Worm (Caenorhabditis elegans): ENCODE results near the gene ZK328.6.

ZK328.6 gene

DNA sequence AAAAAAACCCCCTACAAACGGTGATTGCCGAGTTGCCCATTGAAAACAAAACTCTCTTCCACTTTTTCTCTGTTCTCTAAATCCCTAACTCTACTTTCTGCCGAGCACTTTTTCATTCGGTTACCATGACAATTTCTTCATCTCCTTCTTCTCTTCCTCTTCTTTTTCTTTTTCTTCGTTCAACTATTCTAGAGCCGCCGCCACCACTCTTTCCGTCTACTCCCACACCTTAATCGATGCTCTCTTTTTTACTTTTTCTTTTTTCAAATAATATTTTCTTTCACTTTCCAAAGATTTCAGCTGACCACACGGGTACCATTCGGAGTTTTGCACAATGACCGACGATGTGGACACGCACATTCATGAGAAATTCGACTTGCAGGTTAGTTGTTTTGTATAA lies 37.2 kb upstream of the ZK328.6 start, which contains the start of gene mapk-15:
mapk-15 (plus strand) TSS at position 301 of the 400 bp plus-strand sequence.
- TF ChIP-seq ceh-28 (tag; optimal IDR thresholded peaks at IDR 0.05) (no peak), nhr-11 (tag; optimal IDR thresholded peaks at IDR 0.05) (no peak), nhr-237 (tag; optimal IDR thresholded peaks at IDR 0.05) (no peak), ctbp-1 (GFP tag; IDR thresholded peaks at IDR 0.05) (no peak), ceh-20 (GFP tag; IDR thresholded peaks at IDR 0.05) (no peak)

DNA sequence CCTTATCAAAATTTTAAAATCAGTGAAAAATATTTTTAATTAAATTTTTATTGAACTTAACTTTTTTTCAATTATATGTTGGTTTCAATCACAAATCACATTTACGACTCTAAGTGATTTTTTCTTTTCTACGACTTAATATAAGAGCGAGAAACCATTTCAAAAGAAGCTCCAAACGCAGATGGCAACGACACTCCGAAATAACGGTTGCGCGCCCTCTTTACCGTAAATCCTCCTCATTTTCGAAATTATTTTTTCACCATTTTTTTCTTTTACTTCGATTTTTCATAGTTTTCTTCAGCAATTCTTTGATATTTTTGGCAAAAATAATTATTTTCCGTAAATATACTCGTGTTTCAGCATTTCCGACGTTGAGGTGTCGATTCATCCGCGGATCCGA lies 34.4 kb upstream of the ZK328.6 start:
- TF ChIP-seq Y48G9A.11 (GFP tag; IDR thresholded peaks at IDR 0.05), result peak; percentile 98

DNA sequence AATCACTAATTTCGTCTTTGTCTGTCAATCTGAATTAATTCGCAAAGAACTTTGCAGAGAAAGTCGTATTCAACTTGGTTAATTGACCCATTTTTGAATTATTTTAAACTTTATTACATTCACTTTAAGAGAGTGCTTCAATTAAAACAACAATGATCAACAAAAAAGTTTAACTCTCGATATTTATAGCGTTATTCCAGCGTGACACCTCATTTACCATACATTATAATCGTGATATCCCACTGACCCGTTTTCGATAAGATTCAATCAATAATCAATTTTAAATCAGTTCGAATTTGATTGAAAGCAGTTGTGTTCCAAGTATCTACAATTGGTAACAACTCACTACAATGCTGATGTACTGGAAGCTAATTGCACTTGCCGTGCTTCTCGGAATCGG lies 26.4 kb upstream of the ZK328.6 start, which contains the start of gene clc-10:
clc-10 (plus strand) TSS at position 301 of the 400 bp plus-strand sequence.
- no peak for TF ChIP-seq set-16 (GFP tag; IDR thresholded peaks at IDR 0.05)
- no peak for TF ChIP-seq lin-1 (GFP tag; IDR thresholded peaks at IDR 0.05)
- TF ChIP-seq ces-1 (GFP tag; optimal IDR thresholded peaks at IDR 0.05), result no peak
- TF ChIP-seq lsy-2 (tag; optimal IDR thresholded peaks at IDR 0.05), result no peak
- TF ChIP-seq egl-43 (GFP tag; IDR thresholded peaks at IDR 0.05), result no peak
- no peak for TF ChIP-seq F26F4.8 (GFP tag; conservative IDR thresholded peaks at IDR 0.05)
- TF ChIP-seq mxl-3 (GFP tag; optimal IDR thresholded peaks at IDR 0.05), result no peak
- no peak for TF ChIP-seq unc-130 (GFP tag; optimal IDR thresholded peaks at IDR 0.05)
- no peak for TF ChIP-seq dmd-9 (GFP tag; IDR thresholded peaks at IDR 0.05)
- TF ChIP-seq duxl-1 (tag; optimal IDR thresholded peaks at IDR 0.05; ENCODE audit: poor library complexity), result no peak

DNA sequence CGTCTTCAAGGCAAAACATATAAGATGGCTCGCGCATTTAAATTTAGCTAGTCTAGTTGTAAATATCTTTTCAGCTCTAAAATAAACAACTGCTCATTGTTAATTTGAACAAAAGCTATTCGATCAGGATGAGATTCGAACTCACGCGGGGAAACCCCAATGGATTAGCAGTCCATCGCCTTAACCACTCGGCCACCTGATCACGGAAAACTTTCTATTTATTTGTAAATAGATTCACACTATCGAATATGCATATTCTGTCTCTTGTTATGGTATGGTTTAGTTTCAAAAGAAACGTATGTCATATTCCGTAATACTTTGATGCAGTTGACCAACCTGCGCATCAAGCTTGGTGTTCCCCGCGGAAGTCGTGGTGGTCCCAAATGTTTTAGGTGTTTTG lies 25.8 kb upstream of the ZK328.6 start:
- TF ChIP-seq duxl-1 (tag; optimal IDR thresholded peaks at IDR 0.05; ENCODE audit: poor library complexity), result no peak
- TF ChIP-seq F44E2.7 (GFP tag; IDR thresholded peaks at IDR 0.05), result 0 out of 2 replicates have a peak, but pooled peaks have one; percentile 28
- peak; percentile 52; the same call in 1 of the 2 replicates for TF ChIP-seq Y48G9A.11 (GFP tag; IDR thresholded peaks at IDR 0.05)
- TF ChIP-seq daf-8 (GFP tag; IDR thresholded peaks at IDR 0.05), result no peak
- TF ChIP-seq mep-1 (tag; optimal IDR thresholded peaks at IDR 0.05), result no peak
- TF ChIP-seq lim-7 (GFP tag; IDR thresholded peaks at IDR 0.05), result 0 out of 2 replicates have a peak, but pooled peaks have one; percentile 38
- peak; percentile 47; the same call in 1 of the 2 replicates for TF ChIP-seq vab-7 (GFP tag; IDR thresholded peaks at IDR 0.05)

DNA sequence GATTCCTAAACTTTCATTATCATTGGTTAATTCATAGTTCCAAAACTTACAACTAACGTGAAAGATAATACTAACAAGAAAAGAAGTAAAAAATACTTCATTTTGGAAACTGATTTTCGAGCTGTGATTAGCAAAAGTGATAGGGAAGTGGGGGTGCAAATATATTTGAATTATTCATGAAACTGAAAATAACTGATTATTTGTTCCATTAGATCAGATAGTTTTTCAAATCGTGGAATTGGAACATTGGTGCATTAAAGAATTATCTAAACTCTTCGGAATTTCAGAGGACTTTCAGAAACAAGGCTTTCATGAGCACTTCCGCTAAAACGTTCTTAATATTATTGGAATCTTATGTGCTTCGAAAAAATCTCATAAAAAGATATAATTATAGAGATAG lies 25.3 kb upstream of the ZK328.6 start, which contains the start of gene F40H6.5:
F40H6.5 (minus strand) TSS at position 101 of the 400 bp plus-strand sequence.
- TF ChIP-seq mep-1 (tag; optimal IDR thresholded peaks at IDR 0.05) (no peak), ceh-20 (GFP tag; IDR thresholded peaks at IDR 0.05) (no peak), Y105C5A.15 (GFP tag; IDR thresholded peaks at IDR 0.05) (no peak), nhr-102 (tag; optimal IDR thresholded peaks at IDR 0.05) (no peak)

DNA sequence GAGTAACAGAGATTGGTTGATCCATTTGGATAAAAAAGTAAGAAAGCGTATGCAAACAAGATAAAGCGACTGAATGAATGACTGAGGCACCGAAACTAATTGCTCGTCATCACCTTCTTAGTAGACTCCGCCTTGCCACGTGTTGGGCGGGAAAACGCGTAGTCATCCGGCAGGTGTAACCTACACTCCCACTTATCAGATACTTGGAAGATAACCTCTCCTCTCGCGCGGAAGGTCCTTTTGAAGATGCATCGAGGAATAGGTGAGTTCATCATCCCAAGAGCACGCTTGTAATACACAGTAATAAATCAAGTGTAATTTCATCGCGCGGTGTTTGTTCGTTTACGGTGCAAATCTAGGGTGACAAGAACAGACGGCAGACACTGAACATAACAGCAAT lies 16.5 kb upstream of the ZK328.6 start, which contains the start of gene tbx-11:
tbx-11 (minus strand) TSS at position 101 of the 400 bp plus-strand sequence.
- TF ChIP-seq Y5F2A.4 (GFP tag; optimal IDR thresholded peaks at IDR 0.05) (no peak), ZK546.5 (tag; optimal IDR thresholded peaks at IDR 0.05) (no peak), pha-4 (GFP tag; IDR thresholded peaks at IDR 0.05) (no peak), pha-4 (tag; optimal IDR thresholded peaks at IDR 0.05) (no peak), ceh-62 (tag; optimal IDR thresholded peaks at IDR 0.05) (no peak), T20F7.1 (GFP tag; optimal IDR thresholded peaks at IDR 0.05) (no peak), ceh-20 (GFP tag; IDR thresholded peaks at IDR 0.05) (no peak), nhr-76 (tag; optimal IDR thresholded peaks at IDR 0.05) (no peak), nhr-6 (tag; optimal IDR thresholded peaks at IDR 0.05) (no peak), fos-1 (tag; optimal IDR thresholded peaks at IDR 0.05) (no peak), lir-3 (tag; optimal IDR thresholded peaks at IDR 0.05) (no peak), ztf-7 (tag; optimal IDR thresholded peaks at IDR 0.05) (no peak), lin-15B (tag; optimal IDR thresholded peaks at IDR 0.05) (no peak), R02D3.7 (tag; optimal IDR thresholded peaks at IDR 0.05) (no peak), mes-2 (tag; optimal IDR thresholded peaks at IDR 0.05; ENCODE audit: poor library complexity, severe bottlenecking) (no peak), F37D6.2 (tag; optimal IDR thresholded peaks at IDR 0.05) (no peak), zip-2 (tag; optimal IDR thresholded peaks at IDR 0.05) (no peak), fkh-10 (GFP tag; optimal IDR thresholded peaks at IDR 0.05) (no peak), F44E2.7 (GFP tag; IDR thresholded peaks at IDR 0.05) (no peak), Y75B8A.6 (GFP tag; IDR thresholded peaks at IDR 0.05) (no peak)

All from whole organism, L4 larva.